Worm (Caenorhabditis elegans) whole organism, L1 larva: Measurements from ENCODE around the gene F40G9.14.

Experiments
- C16A3.4 ChIP-seq: fragments of 150-350 bp; optimal IDR thresholded peaks from 2 replicates; lab custom pipeline; 2014; ENCODE audit warnings: missing biosample characterization, missing genetic modification characterization
- alr-1 ChIP-seq: fragments of 200-800 bp; sonication (Bioruptor generic); optimal IDR thresholded peaks from 2 replicates; lab custom pipeline; 2018; ENCODE audit warnings: borderline replicate concordance, mild to moderate bottlenecking, missing genetic modification characterization, missing compliant biosample characterization
- ama-1 ChIP-seq: fragments of 150-350 bp; optimal IDR thresholded peaks from 2 replicates; lab custom pipeline; 2014
- blmp-1 ChIP-seq: fragments of 150-350 bp; optimal IDR thresholded peaks from 2 replicates; lab custom pipeline; 2014; ENCODE audit warnings: missing biosample characterization, missing genetic modification characterization
- ceh-88 ChIP-seq: fragments of 200-800 bp; sonication (Bioruptor generic); IDR thresholded peaks from 2 replicates; pipeline ENCODE4 v1.3.6; 2022; ENCODE audit warnings: missing genetic modification characterization, missing compliant biosample characterization
- ces-1 ChIP-seq: fragments of 150-350 bp; optimal IDR thresholded peaks from 2 replicates; lab custom pipeline; 2014; ENCODE audit warnings: missing biosample characterization, missing genetic modification reagents, missing genetic modification characterization
- dpl-1 ChIP-seq, 3 experiments: fragments of 150-350 bp in 2 of 3; sonication (generic microtip) in 1 of 3; optimal IDR thresholded peaks; 2 replicates each; lab custom pipeline; 2014 to 2017; ENCODE audit warnings: missing biosample characterization in 3 of 3, missing genetic modification characterization in 3 of 3, missing genetic modification reagents in 3 of 3
- efl-1 ChIP-seq, 4 experiments: fragments of 150-350 bp; optimal IDR thresholded peaks in 3 of 4; peaks in 1 of 4; 1 replicate in 1 of 4; 2 replicates in 3 of 4; lab custom pipeline; 2014; ENCODE audit warnings: missing biosample characterization in 2 of 4, missing genetic modification characterization in 2 of 4, missing genetic modification reagents in 2 of 4
- efl-3 ChIP-seq: fragments of 200-800 bp; sonication (Bioruptor generic); optimal IDR thresholded peaks from 2 replicates; lab custom pipeline; 2018; ENCODE audit warnings: mild to moderate bottlenecking, missing genetic modification characterization, missing compliant biosample characterization
- egl-13 ChIP-seq: sonication (generic microtip); optimal IDR thresholded peaks from 2 replicates; lab custom pipeline; 2016; ENCODE audit warnings: missing genotype, missing genetic modification reagents, missing genetic modification characterization, missing compliant biosample characterization
- ets-5 ChIP-seq: fragments of 200-800 bp; sonication (Bioruptor generic); IDR thresholded peaks from 2 replicates; pipeline ENCODE4 v1.3.6; 2022; ENCODE audit warnings: missing genetic modification characterization, missing compliant biosample characterization
- fkh-10 ChIP-seq: sonication (generic microtip); optimal IDR thresholded peaks from 2 replicates; lab custom pipeline; 2017; ENCODE audit warnings: missing biosample characterization, missing genetic modification reagents, missing genetic modification characterization
- fkh-8 ChIP-seq: sonication (generic microtip); optimal IDR thresholded peaks from 2 replicates; lab custom pipeline; 2016; ENCODE audit warnings: mild to moderate bottlenecking, missing genetic modification characterization, missing compliant biosample characterization
- hlh-4 ChIP-seq: sonication (generic microtip); optimal IDR thresholded peaks from 2 replicates; lab custom pipeline; 2016; ENCODE audit warnings: mild to moderate bottlenecking, missing genetic modification characterization, missing compliant biosample characterization
- irx-1 ChIP-seq: sonication (generic microtip); optimal IDR thresholded peaks from 2 replicates; lab custom pipeline; 2016; ENCODE audit warnings: missing genetic modification characterization, missing compliant biosample characterization
- isw-1 ChIP-seq: fragments of 200-800 bp; sonication (Bioruptor generic); IDR thresholded peaks from 2 replicates; pipeline ENCODE4 v1.3.6; 2022; ENCODE audit warnings: missing genetic modification characterization, missing compliant biosample characterization
- lin-15B ChIP-seq: fragments of 150-350 bp; sonication (generic microtip); optimal IDR thresholded peaks from 3 replicates; lab custom pipeline; 2014; ENCODE audit warnings: missing biosample characterization, missing genetic modification characterization
- mab-9 ChIP-seq: fragments of 200-800 bp; sonication (Bioruptor generic); IDR thresholded peaks from 2 replicates; pipeline ENCODE4 v1.3.6; 2022; ENCODE audit warnings: missing genetic modification reagents, missing genetic modification characterization, missing compliant biosample characterization
- mdl-1 ChIP-seq, 2 experiments: fragments of 150-350 bp; optimal IDR thresholded peaks; 2 replicates each; lab custom pipeline; 2014 to 2017; ENCODE audit warnings: missing biosample characterization in 2 of 2, missing genetic modification characterization in 2 of 2, inconsistent platforms in 1 of 2
- mef-2 ChIP-seq: fragments of 150-350 bp; optimal IDR thresholded peaks from 2 replicates; lab custom pipeline; 2014; ENCODE audit warnings: missing biosample characterization, missing genetic modification characterization
- nhr-20 ChIP-seq: sonication (generic microtip); optimal IDR thresholded peaks from 2 replicates; lab custom pipeline; 2016; ENCODE audit warnings: mild to moderate bottlenecking, missing genetic modification characterization, missing compliant biosample characterization
- nhr-47 ChIP-seq: sonication (generic microtip); optimal IDR thresholded peaks from 2 replicates; lab custom pipeline; 2016; ENCODE audit warnings: mild to moderate bottlenecking, missing genetic modification characterization, moderate library complexity, missing compliant biosample characterization
- nhr-71 ChIP-seq: sonication (generic microtip); optimal IDR thresholded peaks from 2 replicates; lab custom pipeline; 2016; ENCODE audit warnings: mild to moderate bottlenecking, missing genetic modification characterization, moderate library complexity, missing compliant biosample characterization
- nhr-85 ChIP-seq: sonication (generic microtip); peaks from one replicate; lab custom pipeline; 2016; ENCODE audit warnings: missing genetic modification characterization, inconsistent platforms, missing compliant biosample characterization
- nhr-90 ChIP-seq: sonication (generic microtip); optimal IDR thresholded peaks from 2 replicates; lab custom pipeline; 2016; ENCODE audit warnings: mild to moderate bottlenecking, missing genetic modification characterization, missing compliant biosample characterization; ENCODE audit not compliant: poor library complexity
- sptf-1 ChIP-seq: fragments of 150-350 bp; optimal IDR thresholded peaks from 2 replicates; lab custom pipeline; 2014; ENCODE audit warnings: missing biosample characterization, missing genetic modification characterization
- sup-37 ChIP-seq: fragments of 200-800 bp; sonication (Bioruptor generic); optimal IDR thresholded peaks from 2 replicates; lab custom pipeline; 2018; ENCODE audit warnings: mild to moderate bottlenecking, missing genetic modification characterization, missing compliant biosample characterization
- swsn-7 ChIP-seq: sonication (generic microtip); optimal IDR thresholded peaks from 2 replicates; lab custom pipeline; 2016; ENCODE audit warnings: missing genetic modification characterization, missing compliant biosample characterization
- unc-130 ChIP-seq: fragments of 150-350 bp; optimal IDR thresholded peaks from 2 replicates; lab custom pipeline; 2017; ENCODE audit warnings: missing biosample characterization, missing genetic modification characterization, inconsistent platforms
- unc-86 ChIP-seq: sonication (generic microtip); optimal IDR thresholded peaks from 2 replicates; lab custom pipeline; 2016; ENCODE audit warnings: missing genetic modification characterization, missing compliant biosample characterization
- xbp-1 ChIP-seq: sonication (generic microtip); optimal IDR thresholded peaks from 2 replicates; lab custom pipeline; 2016; ENCODE audit warnings: missing genetic modification characterization, missing compliant biosample characterization

The F40G9.14 gene

DNA sequence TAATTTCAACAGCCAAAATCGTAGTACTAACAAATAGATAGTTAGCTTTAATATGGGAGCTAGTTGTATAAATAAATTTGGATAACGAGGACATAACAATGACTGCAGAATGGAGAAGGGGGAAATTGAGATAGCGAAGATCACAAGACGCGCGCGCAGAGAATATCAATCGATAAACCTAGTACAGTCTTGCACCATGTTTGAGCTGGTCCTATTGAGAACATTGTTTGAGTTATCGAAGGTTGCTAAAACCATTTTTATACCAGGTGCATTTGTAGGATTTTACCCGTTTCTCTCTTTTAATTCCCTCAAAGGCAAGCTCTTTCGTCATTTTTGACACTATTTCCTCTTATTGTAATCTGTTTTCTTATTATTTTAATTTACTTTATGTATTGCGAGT is 6.0 kb downstream of the F40G9.14 start, which contains the start of the genes F40G9.9 and F40G9.12:
TSS of gene F40G9.9 (minus strand) at position 101 of the 400 bp plus-strand sequence.
TSS of gene F40G9.12 (plus strand) at position 231 of the 400 bp plus-strand sequence.
- no peak for TF ChIP-seq dpl-1 (GFP tag; optimal IDR thresholded peaks at IDR 0.05; lab: Kevin White, UChicago)
- no peak for TF ChIP-seq ces-1
- no peak for TF ChIP-seq sptf-1 (tag; lab: Kevin White, UChicago)
- no peak for TF ChIP-seq irx-1 (tag; lab: Kevin White, UChicago)

DNA sequence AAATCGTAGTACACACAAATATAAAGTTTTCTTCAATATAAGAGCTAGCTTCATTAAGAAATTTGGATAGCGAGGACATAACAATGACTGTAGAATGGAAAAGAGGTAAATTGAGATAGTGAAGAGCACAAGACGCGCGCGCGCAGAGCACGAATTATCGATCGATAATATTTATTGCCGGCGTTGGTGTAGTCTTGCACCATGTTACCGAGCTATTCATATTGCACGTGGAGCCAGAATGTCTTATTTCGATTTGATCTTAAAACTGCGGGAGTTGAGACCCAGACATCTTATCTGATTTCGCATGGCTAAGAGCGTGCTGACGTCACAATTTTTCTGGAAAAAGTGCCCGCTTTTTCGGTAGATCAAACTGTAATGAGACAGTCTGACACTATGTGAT is 8.1 kb downstream of the F40G9.14 start, which contains the start of gene F40G9.18:
TSS of gene F40G9.18 (minus strand) at position 101 of the 400 bp plus-strand sequence.
- no peak for TF ChIP-seq nhr-47 (tag; lab: Kevin White, UChicago)
- no peak for TF ChIP-seq unc-86 (tag; lab: Kevin White, UChicago)
- no peak for TF ChIP-seq efl-3 (GFP tag; lab: Kevin White, UChicago)
- TF ChIP-seq mef-2 (tag; lab: Kevin White, UChicago): no peak
- no peak for TF ChIP-seq nhr-85 (tag; lab: Kevin White, UChicago)

- TF ChIP-seq xbp-1 (no peak), unc-86 (tag; lab: Kevin White, UChicago) (no peak)
- TF ChIP-seq, all 84 proteins: peak for 0
Measured at ce11 chrIII:165390-165789, 12.2 kb downstream of the F40G9.14 start, which contains the start of gene F40G9.7. Gene F40G9.7, plus strand, starts transcription at chrIII:165690.

- no peak for TF ChIP-seq unc-130 (tag; lab: Kevin White, UChicago)
- TF ChIP-seq isw-1 (GFP tag; lab: Robert Waterston, UW): no peak
- no peak for TF ChIP-seq nhr-20 (tag; lab: Kevin White, UChicago)
- TF ChIP-seq ets-5 (GFP tag; lab: Robert Waterston, UW): no peak
- no peak for TF ChIP-seq hlh-4 (tag; lab: Kevin White, UChicago)
- no peak for TF ChIP-seq blmp-1 (tag; lab: Kevin White, UChicago)
- no peak for TF ChIP-seq nhr-90 (tag; lab: Kevin White, UChicago)
- no peak for TF ChIP-seq ama-1
- TF ChIP-seq ces-1: no peak
- no peak for TF ChIP-seq sptf-1 (tag; lab: Kevin White, UChicago)
- TF ChIP-seq nhr-47 (tag; lab: Kevin White, UChicago): no peak
- no peak for TF ChIP-seq alr-1 (tag; lab: Kevin White, UChicago)
- no peak for TF ChIP-seq fkh-8 (tag; lab: Kevin White, UChicago)
- TF ChIP-seq C16A3.4 (tag; lab: Kevin White, UChicago): no peak
- no peak for TF ChIP-seq mab-9 (GFP tag; lab: Robert Waterston, UW)
- no peak for TF ChIP-seq swsn-7 (tag; lab: Kevin White, UChicago)
- TF ChIP-seq efl-1 (optimal IDR thresholded peaks at IDR 0.05; lab: Kevin White, UChicago): no peak
- no peak for TF ChIP-seq efl-1 (GFP tag; optimal IDR thresholded peaks at IDR 0.05 in 1 of 2; lab: Kevin White, UChicago)
Measured at ce11 chrIII:164775-165174, 12.8 kb downstream of the F40G9.14 start, which contains the start of gene F40G9.8. Gene F40G9.8, minus strand, starts transcription at chrIII:164875.

ce11 chrIII:159665-160064 is 17.9 kb downstream of the F40G9.14 start:
- TF ChIP-seq lin-15B (no peak), mdl-1 (tag; optimal IDR thresholded peaks at IDR 0.05; lab: Kevin White, UChicago) (no peak)

DNA sequence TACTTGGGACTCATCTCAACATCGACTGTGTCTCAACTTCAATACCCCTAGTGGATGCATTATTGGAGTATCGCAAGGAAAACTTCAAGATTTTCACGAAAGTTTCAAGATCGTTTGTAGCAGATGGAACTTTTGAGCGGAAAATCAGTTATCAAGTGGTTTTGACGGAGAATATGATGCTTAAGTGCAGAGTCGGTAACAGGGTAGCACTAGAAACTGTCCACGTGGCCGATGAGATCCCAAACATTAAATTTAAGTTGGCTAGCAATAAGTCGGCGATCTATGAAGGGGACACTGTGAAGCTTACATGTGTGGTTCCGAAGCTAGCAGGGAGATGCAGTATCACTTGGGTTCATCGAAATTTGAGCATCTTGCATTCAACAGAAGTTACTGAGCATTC is 18.5 kb downstream of the F40G9.14 start:
- TF ChIP-seq egl-13 (tag; lab: Kevin White, UChicago): no peak
- TF ChIP-seq nhr-71: no peak
- no peak for TF ChIP-seq mdl-1 (tag; optimal IDR thresholded peaks at IDR 0.05; lab: Kevin White, UChicago)
- TF ChIP-seq sup-37: no peak
- no peak for TF ChIP-seq dpl-1 (GFP tag; optimal IDR thresholded peaks at IDR 0.05; lab: Kevin White, UChicago)
- TF ChIP-seq ceh-88 (GFP tag; lab: Robert Waterston, UW): no peak
- no peak for TF ChIP-seq fkh-10
- no peak for TF ChIP-seq nhr-20 (tag; lab: Kevin White, UChicago)
- TF ChIP-seq, all 84 proteins: peak for 0
